Worm (Caenorhabditis elegans): Measurements from ENCODE around the gene scl-8.

The scl-8 gene

DNA sequence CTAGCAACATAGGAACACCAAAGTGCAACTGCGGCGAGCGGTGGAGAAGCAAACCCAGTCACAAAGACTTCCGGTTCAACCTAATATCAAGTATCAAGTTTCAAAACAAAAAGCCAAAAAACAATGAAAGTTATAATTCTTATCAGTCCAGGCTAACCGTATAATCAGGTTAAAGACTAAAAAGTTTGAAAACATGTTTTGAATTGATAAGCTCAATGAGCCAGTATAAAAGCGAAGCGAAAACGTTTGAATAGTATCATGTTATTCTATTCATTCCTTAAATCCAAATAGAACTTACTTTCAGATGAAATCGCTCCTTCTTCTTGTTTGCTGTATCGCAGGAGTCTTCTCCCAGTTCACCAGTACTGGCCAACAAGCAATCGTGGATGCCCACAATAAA, 20.5 kb upstream of the scl-8 start, which contains the start of gene scl-11:
Gene scl-11, plus strand, starts transcription at position 301 of the 400 bp plus-strand sequence.
- TF ChIP-seq nhr-28 (tag; optimal IDR thresholded peaks at IDR 0.05) = no peak
- TF ChIP-seq nhr-67 (tag; optimal IDR thresholded peaks at IDR 0.05) = no peak
- no peak for TF ChIP-seq fkh-2 (tag; optimal IDR thresholded peaks at IDR 0.05)
- TF ChIP-seq ztf-4 (tag; optimal IDR thresholded peaks at IDR 0.05) = no peak
- TF ChIP-seq egl-27 (tag; optimal IDR thresholded peaks at IDR 0.05) = no peak
- no peak for TF ChIP-seq jun-1 (tag; optimal IDR thresholded peaks at IDR 0.05)
- TF ChIP-seq unc-39 (tag; optimal IDR thresholded peaks at IDR 0.05) = no peak
- no peak for TF ChIP-seq fkh-10 (GFP tag; optimal IDR thresholded peaks at IDR 0.05)
- no peak for TF ChIP-seq mml-1 (tag; optimal IDR thresholded peaks at IDR 0.05)
- no peak for TF ChIP-seq nhr-12 (tag; optimal IDR thresholded peaks at IDR 0.05)
- no peak for TF ChIP-seq skn-1 (tag; optimal IDR thresholded peaks at IDR 0.05)
- TF ChIP-seq nhr-25 (tag; optimal IDR thresholded peaks at IDR 0.05) = no peak
- TF ChIP-seq ztf-11 (tag; optimal IDR thresholded peaks at IDR 0.05) = no peak

DNA sequence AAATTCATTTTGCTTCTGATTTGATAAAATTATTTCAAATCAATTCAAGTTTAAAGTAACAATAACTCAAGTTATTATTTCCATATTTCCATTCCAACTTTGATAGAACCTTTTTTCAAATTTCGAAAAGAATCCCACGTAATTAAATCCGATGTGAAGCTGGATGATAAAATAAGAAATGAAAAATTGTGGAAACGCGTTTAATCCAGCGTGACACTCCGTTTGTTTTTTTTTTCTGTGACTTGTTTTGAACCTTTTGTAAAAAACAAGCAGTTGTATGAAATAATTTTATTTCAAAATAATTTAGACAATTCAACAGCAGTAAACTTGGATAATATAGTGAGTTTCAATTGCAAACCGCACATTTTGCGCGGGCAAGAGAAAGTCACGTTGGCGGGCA, 19.0 kb upstream of the scl-8 start, which contains the start of gene F49E11.7:
Gene F49E11.7, plus strand, starts transcription at position 301 of the 400 bp plus-strand sequence.
- TF ChIP-seq ama-1 (optimal IDR thresholded peaks at IDR 0.05) (no peak), nhr-12 (tag; optimal IDR thresholded peaks at IDR 0.05) (no peak), pqm-1 (tag; optimal IDR thresholded peaks at IDR 0.05) (no peak), skn-1 (tag; optimal IDR thresholded peaks at IDR 0.05) (no peak), zag-1 (tag; optimal IDR thresholded peaks at IDR 0.05) (no peak), egl-5 (tag; optimal IDR thresholded peaks at IDR 0.05) (no peak), lin-39 (tag; optimal IDR thresholded peaks at IDR 0.05) (no peak), nhr-43 (tag; optimal IDR thresholded peaks at IDR 0.05; ENCODE audit: poor library complexity, severe bottlenecking) (no peak), aly-2 (tag; optimal IDR thresholded peaks at IDR 0.05) (no peak), ceh-82 (tag; optimal IDR thresholded peaks at IDR 0.05) (no peak), mml-1 (tag; optimal IDR thresholded peaks at IDR 0.05) (no peak), mdl-1 (tag; optimal IDR thresholded peaks at IDR 0.05) (no peak), elt-2 (tag; optimal IDR thresholded peaks at IDR 0.05) (no peak), fkh-2 (tag; optimal IDR thresholded peaks at IDR 0.05) (no peak), eor-1 (tag; optimal IDR thresholded peaks at IDR 0.05) (no peak)

DNA sequence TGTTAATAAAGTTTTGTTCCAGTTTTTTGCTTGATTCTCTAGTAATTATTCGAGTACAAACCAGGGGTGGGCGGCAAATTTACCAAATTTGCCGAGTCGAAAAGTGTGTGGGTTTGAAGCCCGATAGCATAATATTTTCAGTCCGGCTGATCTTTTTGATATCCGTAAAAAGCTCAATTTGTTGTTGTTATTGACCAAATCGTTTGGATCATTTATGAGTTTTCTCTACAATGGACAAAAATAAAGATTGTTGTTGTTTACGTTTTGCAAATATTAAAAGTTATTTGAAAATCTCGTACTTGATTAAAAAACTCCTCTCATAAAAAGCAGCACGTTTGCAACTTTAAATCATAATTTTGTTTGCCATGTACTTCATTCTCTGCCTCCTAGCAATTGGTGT, 15.5 kb upstream of the scl-8 start, which contains the start of gene scl-1:
Gene scl-1, plus strand, starts transcription at position 301 of the 400 bp plus-strand sequence.
- TF ChIP-seq snpc-4 (tag; optimal IDR thresholded peaks at IDR 0.05) (no peak), mml-1 (tag; optimal IDR thresholded peaks at IDR 0.05) (no peak), fkh-2 (tag; optimal IDR thresholded peaks at IDR 0.05) (no peak), pha-4 (tag; optimal IDR thresholded peaks at IDR 0.05) (no peak), fkh-10 (GFP tag; optimal IDR thresholded peaks at IDR 0.05) (no peak), mdl-1 (tag; optimal IDR thresholded peaks at IDR 0.05) (no peak), ztf-11 (tag; optimal IDR thresholded peaks at IDR 0.05) (no peak), pqm-1 (tag; optimal IDR thresholded peaks at IDR 0.05) (no peak), nhr-12 (tag; optimal IDR thresholded peaks at IDR 0.05) (no peak), elt-3 (tag; optimal IDR thresholded peaks at IDR 0.05) (no peak), unc-62 (GFP tag; optimal IDR thresholded peaks at IDR 0.05) (no peak), fos-1 (tag; optimal IDR thresholded peaks at IDR 0.05) (no peak)

DNA sequence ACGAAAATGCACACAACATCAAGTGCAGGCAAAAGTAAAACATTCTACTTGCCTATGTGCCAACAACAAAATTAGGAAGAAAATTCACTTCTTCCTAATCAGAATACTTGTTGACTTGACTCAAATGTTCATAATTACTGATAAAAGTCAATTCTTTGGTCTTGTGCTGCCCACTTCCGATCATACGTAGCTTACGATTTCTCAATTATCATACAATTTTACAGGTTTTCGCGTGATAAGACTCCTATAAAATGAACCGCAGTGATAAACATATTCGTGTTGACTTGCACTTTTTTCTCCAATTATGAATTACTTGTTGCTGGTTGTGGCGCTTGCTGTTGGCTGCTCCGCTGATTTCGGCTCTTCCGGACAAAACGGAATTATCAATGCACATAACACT, 14.1 kb upstream of the scl-8 start, which contains the start of gene scl-2:
Gene scl-2, plus strand, starts transcription at position 293 of the 400 bp plus-strand sequence.
- no peak for TF ChIP-seq ceh-28 (tag; optimal IDR thresholded peaks at IDR 0.05)
- no peak for TF ChIP-seq nhr-76 (tag; optimal IDR thresholded peaks at IDR 0.05)
- TF ChIP-seq pha-4 (tag; optimal IDR thresholded peaks at IDR 0.05) = peak; percentile 73
- peak; percentile 19 for TF ChIP-seq skn-1 (tag; optimal IDR thresholded peaks at IDR 0.05)
- peak; percentile 96 for TF ChIP-seq jun-1 (tag; optimal IDR thresholded peaks at IDR 0.05)
- peak; percentile 99 for TF ChIP-seq pqm-1 (tag; optimal IDR thresholded peaks at IDR 0.05)
- peak; percentile 99 for TF ChIP-seq elt-2 (tag; optimal IDR thresholded peaks at IDR 0.05)
- no peak for TF ChIP-seq nhr-43 (tag; optimal IDR thresholded peaks at IDR 0.05; ENCODE audit: poor library complexity, severe bottlenecking)

DNA sequence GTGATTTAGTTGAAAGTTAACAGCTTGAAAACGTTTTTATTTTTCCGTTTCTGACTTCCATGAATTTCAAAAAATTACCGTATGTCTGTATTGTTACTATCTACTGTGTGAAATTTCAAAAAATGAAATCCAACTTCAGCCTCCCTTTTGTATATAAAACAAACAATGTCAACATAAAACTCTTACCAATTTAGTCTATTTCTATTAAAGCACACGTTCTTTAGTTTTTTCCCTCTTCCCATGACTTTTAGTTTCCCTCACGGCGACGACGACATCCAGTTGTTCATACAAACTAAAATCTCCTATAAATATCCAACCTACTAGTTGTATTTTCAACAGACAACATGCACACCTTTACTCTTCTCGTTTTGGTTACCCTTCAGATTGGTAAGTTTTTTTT, 12.3 kb upstream of the scl-8 start, which contains the start of gene scl-3:
Gene scl-3, plus strand, starts transcription at position 301 of the 400 bp plus-strand sequence.
- no peak for TF ChIP-seq nhr-67 (tag; optimal IDR thresholded peaks at IDR 0.05)
- no peak for TF ChIP-seq zag-1 (tag; optimal IDR thresholded peaks at IDR 0.05)
- no peak for TF ChIP-seq nhr-23 (tag; optimal IDR thresholded peaks at IDR 0.05)
- TF ChIP-seq lin-15B (tag; optimal IDR thresholded peaks at IDR 0.05) = no peak
- no peak for TF ChIP-seq snpc-4 (tag; optimal IDR thresholded peaks at IDR 0.05)
- TF ChIP-seq nhr-77 (tag; optimal IDR thresholded peaks at IDR 0.05) = no peak
- no peak for TF ChIP-seq ama-1 (optimal IDR thresholded peaks at IDR 0.05)
- TF ChIP-seq unc-62 (GFP tag; optimal IDR thresholded peaks at IDR 0.05) = no peak
- TF ChIP-seq egl-27 (tag; optimal IDR thresholded peaks at IDR 0.05) = no peak
- TF ChIP-seq pqm-1 (tag; optimal IDR thresholded peaks at IDR 0.05) = no peak

All from whole organism, L3 larva.